Worm (Caenorhabditis elegans) whole organism, young adult: ENCODE measurements around the gene C50E10.1.

Source experiments
- B0019.2 ChIP-seq: fragments of 200-800 bp; sonication (Bioruptor generic); conservative IDR thresholded peaks from 2 replicates; pipeline ENCODE4 v1.3.6; 2022; ENCODE audit warnings: missing genetic modification reagents, missing genetic modification characterization, missing compliant biosample characterization
- F23B12.7 ChIP-seq: sonication (generic microtip); optimal IDR thresholded peaks from 2 replicates; lab custom pipeline; 2017; ENCODE audit warnings: missing genetic modification characterization, mild to moderate bottlenecking, missing compliant biosample characterization, antibody characterized with exemption, moderate library complexity; ENCODE audit not compliant: insufficient read depth
- F55B11.4 ChIP-seq: sonication (generic microtip); optimal IDR thresholded peaks from 2 replicates; lab custom pipeline; 2016; ENCODE audit warnings: missing compliant biosample characterization, missing genetic modification characterization, borderline replicate concordance; ENCODE audit not compliant: insufficient read depth
- K11D2.4 ChIP-seq: fragments of 200-800 bp; sonication (Bioruptor generic); IDR thresholded peaks from 2 replicates; pipeline ENCODE4 v1.3.6; 2022; ENCODE audit warnings: missing genetic modification reagents, missing genetic modification characterization, missing compliant biosample characterization
- K12H6.12 ChIP-seq: fragments of 200-800 bp; sonication (Bioruptor generic); optimal IDR thresholded peaks from 2 replicates; lab custom pipeline; 2018; ENCODE audit warnings: mild to moderate bottlenecking, missing genetic modification characterization, missing compliant biosample characterization
- ZK185.1 ChIP-seq: sonication (generic microtip); optimal IDR thresholded peaks from 2 replicates; lab custom pipeline; 2016; ENCODE audit warnings: mild to moderate bottlenecking, missing genetic modification characterization, missing compliant biosample characterization; ENCODE audit not compliant: poor library complexity, severe bottlenecking
- akir-1 ChIP-seq: fragments of 200-800 bp; sonication (Bioruptor generic); optimal IDR thresholded peaks from 2 replicates; lab custom pipeline; 2018; ENCODE audit warnings: mild to moderate bottlenecking, missing genetic modification characterization, moderate library complexity, missing compliant biosample characterization
- ama-1 ChIP-seq, 3 experiments: fragments of 150-350 bp in 1 of 3; sonication (generic microtip) in 2 of 3; optimal IDR thresholded peaks; 2 replicates each; lab custom pipeline; 2014 to 2018; ENCODE audit warnings: missing biosample characterization in 2 of 3, missing genetic modification characterization in 2 of 3, missing genetic modification reagents in 2 of 3
- atf-7 ChIP-seq: sonication (generic microtip); optimal IDR thresholded peaks from 2 replicates; lab custom pipeline; 2017; ENCODE audit warnings: mild to moderate bottlenecking, missing genetic modification characterization, missing compliant biosample characterization
- attf-3 ChIP-seq: fragments of 200-800 bp; sonication (Bioruptor generic); conservative IDR thresholded peaks from 2 replicates; pipeline ENCODE4 v1.3.6; 2022; ENCODE audit warnings: missing genetic modification reagents, missing genetic modification characterization, missing compliant biosample characterization
- attf-6 ChIP-seq: fragments of 200-800 bp; sonication (Bioruptor generic); IDR thresholded peaks from 2 replicates; pipeline ENCODE4 v1.3.6; 2022; ENCODE audit warnings: missing genetic modification reagents, missing genetic modification characterization, missing compliant biosample characterization
- bed-1 ChIP-seq: fragments of 200-800 bp; sonication (Bioruptor generic); IDR thresholded peaks from 2 replicates; pipeline ENCODE4 v1.3.6; 2022; ENCODE audit warnings: missing genetic modification reagents, missing genetic modification characterization, missing compliant biosample characterization
- bed-2 ChIP-seq: fragments of 200-800 bp; sonication (Bioruptor generic); IDR thresholded peaks from 2 replicates; pipeline ENCODE4 v1.3.6; 2022; ENCODE audit warnings: missing genetic modification reagents, missing genetic modification characterization, missing compliant biosample characterization
- ccch-3 ChIP-seq: fragments of 200-800 bp; sonication (Bioruptor generic); optimal IDR thresholded peaks from 2 replicates; lab custom pipeline; 2018; ENCODE audit warnings: mild to moderate bottlenecking, missing genetic modification characterization, missing compliant biosample characterization
- egrh-3 ChIP-seq: fragments of 200-800 bp; sonication (Bioruptor generic); IDR thresholded peaks from 2 replicates; pipeline ENCODE4 v1.3.6; 2022; ENCODE audit warnings: missing genetic modification reagents, missing genetic modification characterization, missing compliant biosample characterization
- ekl-4 ChIP-seq: fragments of 200-800 bp; sonication (Bioruptor generic); IDR thresholded peaks from 2 replicates; pipeline ENCODE4 v1.3.6; 2022; ENCODE audit warnings: missing genetic modification reagents, missing genetic modification characterization, missing compliant biosample characterization
- hlh-12 ChIP-seq: sonication (generic microtip); optimal IDR thresholded peaks from 2 replicates; lab custom pipeline; 2016; ENCODE audit warnings: missing genetic modification characterization, missing compliant biosample characterization
- hrde-1 ChIP-seq: sonication (generic microtip); optimal IDR thresholded peaks from 2 replicates; lab custom pipeline; 2016; ENCODE audit warnings: missing genetic modification characterization, mild to moderate bottlenecking, missing compliant biosample characterization, moderate library complexity, missing genotype, missing genetic modification reagents, borderline replicate concordance
- lin-54 ChIP-seq: fragments of 200-800 bp; sonication (Bioruptor generic); optimal IDR thresholded peaks from 2 replicates; lab custom pipeline; 2018; ENCODE audit warnings: mild to moderate bottlenecking, missing genetic modification characterization, missing compliant biosample characterization
- madf-10 ChIP-seq: sonication (generic microtip); optimal IDR thresholded peaks from 2 replicates; lab custom pipeline; 2016; ENCODE audit warnings: mild to moderate bottlenecking, missing genetic modification characterization, missing compliant biosample characterization
- madf-6 ChIP-seq: fragments of 200-800 bp; sonication (Bioruptor generic); IDR thresholded peaks from 2 replicates; pipeline ENCODE4 v1.3.6; 2022; ENCODE audit warnings: missing genetic modification reagents, missing genetic modification characterization, missing compliant biosample characterization
- nhr-90 ChIP-seq: sonication (generic microtip); optimal IDR thresholded peaks from 2 replicates; lab custom pipeline; 2016; ENCODE audit warnings: missing genotype, mild to moderate bottlenecking, missing genetic modification characterization, missing compliant biosample characterization
- rpc-1 ChIP-seq, 2 experiments: fragments of 150-350 bp in 1 of 2; sonication (generic microtip) in 1 of 2; optimal IDR thresholded peaks; 2 replicates each; lab custom pipeline; 2014 to 2018; ENCODE audit warnings: missing biosample characterization in 1 of 2, missing genetic modification characterization in 1 of 2, missing genetic modification reagents in 1 of 2, missing genotype in 1 of 2
- tbx-9 ChIP-seq: sonication (generic microtip); optimal IDR thresholded peaks from 2 replicates; lab custom pipeline; 2016; ENCODE audit warnings: borderline replicate concordance, missing genetic modification characterization, inconsistent platforms, missing compliant biosample characterization
- zfh-2 ChIP-seq: fragments of 200-800 bp; sonication (Bioruptor generic); conservative IDR thresholded peaks from 2 replicates; pipeline ENCODE4 v1.3.6; 2022; ENCODE audit warnings: missing genetic modification reagents, missing genetic modification characterization, missing compliant biosample characterization
- zim-3 ChIP-seq: sonication (generic microtip); optimal IDR thresholded peaks from 2 replicates; lab custom pipeline; 2017; ENCODE audit warnings: mild to moderate bottlenecking, missing genetic modification characterization, moderate library complexity, missing compliant biosample characterization
- ztf-28 ChIP-seq: fragments of 200-800 bp; sonication (Bioruptor generic); IDR thresholded peaks from 2 replicates; pipeline ENCODE4 v1.3.6; 2022; ENCODE audit warnings: missing genetic modification reagents, missing genetic modification characterization, missing compliant biosample characterization

Gene C50E10.1

ce11 chrII:12280360-12280759 lies 21.9 kb downstream of the C50E10.1 start, which contains the start of gene ife-5:
TSS of gene ife-5 (plus strand) at chrII:12280660.
- TF ChIP-seq atf-7 (tag; lab: Kevin White, UChicago) (no peak), attf-3 (GFP tag; lab: Robert Waterston, UW) (0 out of 2 replicates have a peak, but pooled peaks have one; percentile 17), tbx-9 (no peak), ekl-4 (GFP tag; lab: Robert Waterston, UW) (no peak), akir-1 (no peak), attf-6 (GFP tag; lab: Robert Waterston, UW) (no peak)

ce11 chrII:12279259-12279658 lies 23.0 kb downstream of the C50E10.1 start, which contains the start of the genes tric-1B.2 and Y57A10A.29:
TSS of gene tric-1B.2 (minus strand) at chrII:12279387.
TSS of gene Y57A10A.29 (plus strand) at chrII:12279561.
- TF ChIP-seq attf-3 (GFP tag; lab: Robert Waterston, UW) (peak; percentile 90), hrde-1 (tag; lab: Kevin White, UChicago) (no peak), lin-54 (no peak)

ce11 chrII:12278602-12279001 lies 23.7 kb downstream of the C50E10.1 start:
- no peak for TF ChIP-seq nhr-90
- TF ChIP-seq zfh-2 (GFP tag; lab: Robert Waterston, UW), result peak; percentile 74

- TF ChIP-seq rpc-1 (optimal IDR thresholded peaks at IDR 0.05; lab: Kevin White, UChicago) (no peak), rpc-1 (tag; optimal IDR thresholded peaks at IDR 0.05; lab: Kevin White, UChicago) (no peak), B0019.2 (GFP tag; lab: Robert Waterston, UW) (no peak), F23B12.7 (tag; lab: Kevin White, UChicago) (no peak), F55B11.4 (tag; lab: Kevin White, UChicago) (no peak), ama-1 (optimal IDR thresholded peaks at IDR 0.05; lab: Kevin White, UChicago) (no peak), ama-1 (GFP tag; optimal IDR thresholded peaks at IDR 0.05; lab: Kevin White, UChicago) (no peak), ccch-3 (GFP tag; lab: Kevin White, UChicago) (no peak), K12H6.12 (tag; lab: Kevin White, UChicago) (no peak), zim-3 (tag; lab: Kevin White, UChicago) (no peak), bed-1 (no peak), K11D2.4 (GFP tag; lab: Robert Waterston, UW) (no peak), hlh-12 (tag; lab: Kevin White, UChicago) (no peak), ZK185.1 (tag; lab: Kevin White, UChicago) (no peak), bed-2 (no peak), ztf-28 (GFP tag; lab: Robert Waterston, UW) (no peak)
Measured at ce11 chrII:12274944-12275343, 27.3 kb downstream of the C50E10.1 start, which contains the start of gene Y57A10A.27. TSS of gene Y57A10A.27 (minus strand) at chrII:12275044.

- TF ChIP-seq madf-10 (tag; lab: Kevin White, UChicago) (no peak), egrh-3 (GFP tag; lab: Robert Waterston, UW) (peak; percentile 86; the same call in 1 of the 2 replicates)
Measured at ce11 chrII:12268857-12269256, 33.4 kb downstream of the C50E10.1 start.

- TF ChIP-seq madf-6 (GFP tag; lab: Robert Waterston, UW), result no peak
Measured at ce11 chrII:12266797-12267196, 35.5 kb downstream of the C50E10.1 start.
